Worm (Caenorhabditis elegans) whole organism, dauer: Measurements from ENCODE around the gene sra-6.

ENCODE experiments used
- unc-62 ChIP-seq: sonication (generic microtip); optimal IDR thresholded peaks from 2 replicates; lab custom pipeline; 2017; ENCODE audit warnings: missing biosample characterization, missing genetic modification reagents, missing genetic modification characterization

sra-6 gene

DNA sequence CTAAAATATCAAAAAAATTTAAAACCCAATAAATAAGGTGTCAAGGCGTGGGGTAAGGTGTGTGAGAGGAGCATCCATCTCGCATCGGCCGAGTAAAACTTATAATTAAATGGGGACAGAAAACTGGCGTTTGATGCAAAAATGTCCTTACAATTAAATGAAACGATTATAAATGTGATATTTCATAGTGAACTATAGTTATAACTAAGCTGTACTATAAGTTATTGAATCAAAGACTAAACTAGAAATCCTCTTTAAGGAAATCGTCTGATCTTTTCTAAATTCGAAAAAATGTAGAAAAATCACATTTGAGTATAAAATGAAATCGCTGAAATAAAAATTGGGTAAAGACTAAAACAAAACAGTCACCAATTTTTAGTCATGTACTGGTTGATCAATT lies at the start of gene sra-6:
Gene sra-6, minus strand, starts transcription at position 101 of the 400 bp plus-strand sequence.
- TF ChIP-seq unc-62 (GFP tag; lab: Kevin White, UChicago) = no peak

ce11 chrII:9600022-9600722 lies 49.6 kb upstream of the sra-6 start:
- TF ChIP-seq unc-62 (GFP tag; lab: Kevin White, UChicago) = no peak

ce11 chrII:9597516-9598047 lies 47.0 kb upstream of the sra-6 start, which contains the start of gene mrpl-53:
Gene mrpl-53, plus strand, starts transcription at chrII:9597622.
- no peak for TF ChIP-seq unc-62 (GFP tag; lab: Kevin White, UChicago)

DNA sequence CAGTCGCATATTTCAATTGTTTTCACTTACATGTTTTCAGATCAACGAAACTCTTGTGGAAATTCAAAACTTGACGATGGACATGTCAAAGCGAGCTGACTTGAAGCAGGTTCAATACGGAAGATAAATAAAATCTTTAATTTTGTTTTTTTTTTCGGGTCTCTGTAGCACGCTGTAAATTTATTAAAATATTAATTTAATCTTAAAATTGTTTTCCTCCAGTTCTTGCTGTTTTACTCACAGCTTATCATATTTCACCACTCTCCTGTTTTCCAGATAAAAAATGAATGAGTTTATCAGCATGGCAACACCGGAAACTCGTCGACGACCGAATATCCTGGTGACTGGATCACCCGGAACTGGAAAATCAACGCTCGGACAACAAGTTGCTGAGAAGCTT lies 45.8 kb upstream of the sra-6 start, which contains the start of gene E02H1.6:
Gene E02H1.6, plus strand, starts transcription at position 301 of the 400 bp plus-strand sequence.
- no peak for TF ChIP-seq unc-62 (GFP tag; lab: Kevin White, UChicago)

DNA sequence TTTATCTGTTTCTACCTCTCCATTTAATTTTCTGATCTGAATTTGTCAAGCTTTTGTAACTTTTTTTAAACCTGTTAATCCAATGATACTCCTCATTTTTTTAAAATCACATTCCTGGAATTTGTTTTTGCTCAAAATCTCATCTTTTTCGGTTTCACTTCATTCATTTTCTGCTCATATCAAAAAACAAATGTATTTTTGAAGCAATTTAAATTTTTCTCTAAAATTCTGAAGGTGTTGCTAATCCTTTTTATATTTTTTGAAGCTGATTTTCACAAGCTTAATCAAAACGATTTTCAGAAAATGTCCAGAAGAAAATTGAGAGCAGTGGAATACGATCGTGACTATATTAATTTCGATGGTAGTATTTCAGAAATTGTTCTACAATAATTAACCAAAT lies 44.3 kb upstream of the sra-6 start, which contains the start of gene E02H1.5:
Gene E02H1.5, plus strand, starts transcription at position 301 of the 400 bp plus-strand sequence.
- no peak for TF ChIP-seq unc-62 (GFP tag; lab: Kevin White, UChicago)

ce11 chrII:9592737-9593136 lies 42.1 kb upstream of the sra-6 start, which contains the start of gene parp-2:
Gene parp-2, plus strand, starts transcription at chrII:9593037.
- TF ChIP-seq unc-62 (GFP tag; lab: Kevin White, UChicago) = no peak

DNA sequence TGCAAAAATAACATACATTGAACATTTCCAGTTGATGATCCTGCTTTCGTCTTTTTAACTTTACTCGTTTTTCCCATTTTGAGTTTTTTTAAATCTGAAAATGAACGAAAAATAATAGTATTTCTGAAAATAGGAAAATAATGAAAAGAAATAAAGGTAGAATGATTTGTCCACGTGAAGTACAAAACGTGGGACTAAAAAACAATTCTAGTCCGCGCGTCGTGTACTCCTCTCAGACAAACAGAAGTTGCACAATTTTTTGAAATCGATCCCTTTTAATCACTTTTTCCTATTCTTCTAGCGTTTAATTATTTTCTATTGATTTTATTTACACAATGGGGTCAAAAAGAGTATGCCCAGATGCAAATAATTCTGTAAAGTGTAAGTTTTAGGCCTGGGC lies 40.5 kb upstream of the sra-6 start, which contains the start of the genes E02H1.1 and tag-124:
Gene E02H1.1, minus strand, starts transcription at position 94 of the 400 bp plus-strand sequence.
Gene tag-124, plus strand, starts transcription at position 222 of the 400 bp plus-strand sequence.
- no peak for TF ChIP-seq unc-62 (GFP tag; lab: Kevin White, UChicago)

ce11 chrII:9589667-9590066 lies 39.0 kb upstream of the sra-6 start, which contains the start of gene eral-1:
Gene eral-1, minus strand, starts transcription at chrII:9589767.
- TF ChIP-seq unc-62 (GFP tag; lab: Kevin White, UChicago) = no peak

- no peak for TF ChIP-seq unc-62 (GFP tag; lab: Kevin White, UChicago)
Observed at ce11 chrII:9586734-9587209, 36.2 kb upstream of the sra-6 start, which contains the start of gene ugt-58. Gene ugt-58, minus strand, starts transcription at chrII:9586784.

ce11 chrII:9583461-9583860 lies 32.8 kb upstream of the sra-6 start, which contains the start of gene wee-1.1:
Gene wee-1.1, minus strand, starts transcription at chrII:9583561.
- no peak for TF ChIP-seq unc-62 (GFP tag; lab: Kevin White, UChicago)

DNA sequence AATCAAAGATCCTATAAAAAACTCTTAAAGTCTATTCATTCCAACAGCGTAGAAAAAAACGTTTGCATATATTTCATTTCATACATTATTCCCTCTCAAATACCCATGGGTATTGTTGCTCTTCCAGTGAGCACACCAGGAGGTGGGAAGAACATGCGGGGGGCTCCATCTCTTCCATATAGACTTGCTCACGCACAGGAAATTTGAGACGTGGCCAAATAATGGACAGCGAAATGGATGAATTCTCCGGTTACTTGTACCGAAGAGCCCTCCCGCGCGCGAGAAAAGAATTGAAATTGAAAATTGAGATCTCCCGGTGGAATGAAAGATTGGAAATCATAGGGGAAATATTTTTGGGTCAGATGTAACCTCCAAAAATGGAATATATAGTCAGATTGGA lies 27.0 kb upstream of the sra-6 start:
- TF ChIP-seq unc-62 (GFP tag; lab: Kevin White, UChicago) = no peak

DNA sequence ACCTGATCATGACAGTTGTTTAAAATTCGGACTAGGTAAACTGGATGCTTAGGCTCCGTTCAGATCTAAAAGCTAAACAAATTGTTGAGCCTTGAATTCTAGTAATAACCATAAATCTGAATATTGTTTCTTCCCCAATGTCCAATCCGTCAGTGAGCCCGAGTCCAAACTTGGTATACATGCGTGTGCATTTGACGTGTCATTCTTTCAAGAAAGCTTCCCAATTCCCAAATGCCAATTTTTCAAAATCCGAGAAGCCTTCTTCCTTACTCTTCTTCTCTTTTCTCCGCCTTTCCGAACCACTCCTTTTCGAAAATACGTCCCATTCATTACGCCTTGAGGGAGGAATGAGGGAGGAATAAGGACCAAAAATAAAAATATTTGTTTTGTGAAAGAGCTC lies 26.1 kb upstream of the sra-6 start:
- no peak for TF ChIP-seq unc-62 (GFP tag; lab: Kevin White, UChicago)

DNA sequence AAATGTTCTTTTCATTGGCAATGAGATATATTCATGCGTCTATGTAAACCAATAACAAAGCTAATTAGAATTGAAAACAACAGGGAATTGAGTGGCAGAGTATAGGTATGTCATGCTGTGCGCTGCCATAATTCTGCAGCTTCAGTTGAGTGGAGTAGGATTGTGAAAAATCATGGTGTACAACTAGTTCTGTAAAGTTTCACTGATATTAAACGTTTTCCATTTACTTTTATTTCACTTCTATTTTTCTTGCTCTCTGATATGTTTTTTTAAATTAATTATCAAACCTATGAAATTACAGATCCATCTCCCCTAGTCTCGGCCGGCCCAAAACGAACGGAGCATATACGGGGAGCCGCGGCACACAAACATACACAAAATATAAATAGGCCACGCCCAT lies 25.1 kb upstream of the sra-6 start, which contains the start of gene exc-7:
Gene exc-7, plus strand, starts transcription at position 301 of the 400 bp plus-strand sequence.
- TF ChIP-seq unc-62 (GFP tag; lab: Kevin White, UChicago) = no peak

- no peak for TF ChIP-seq unc-62 (GFP tag; lab: Kevin White, UChicago)
Observed at ce11 chrII:9574406-9574805, 23.8 kb upstream of the sra-6 start.

ce11 chrII:9573412-9573811 lies 22.8 kb upstream of the sra-6 start:
- TF ChIP-seq unc-62 (GFP tag; lab: Kevin White, UChicago) = no peak

- no peak for TF ChIP-seq unc-62 (GFP tag; lab: Kevin White, UChicago)
Observed at ce11 chrII:9566045-9566444, 15.4 kb upstream of the sra-6 start.
